Fruit fly (Drosophila melanogaster): ENCODE results near the gene sov.

sov gene

DNA sequence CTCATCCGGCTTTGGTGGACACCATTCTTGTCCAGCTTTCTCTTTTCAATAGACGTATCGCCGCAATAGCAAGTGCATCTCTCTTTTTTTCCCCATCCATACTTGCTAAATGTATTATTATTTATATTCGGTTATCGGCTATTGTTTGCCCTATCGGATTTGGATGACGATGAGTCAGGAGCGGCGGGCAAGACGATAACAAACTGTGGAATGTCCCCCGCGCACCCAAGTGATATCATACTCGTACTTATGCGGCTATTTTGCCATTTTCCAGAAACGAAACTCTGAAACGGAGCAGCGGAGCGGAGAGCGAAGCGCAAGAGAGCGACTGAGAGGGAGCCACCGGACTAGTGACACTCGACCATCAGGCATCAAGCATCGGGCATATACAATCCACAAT lies 49.3 kb downstream of the sov start:
- TF ChIP-seq Trl (optimal IDR thresholded peaks at IDR 0.05): peak; percentile 28 to 41
- TF ChIP-seq Trl (GFP tag; optimal IDR thresholded peaks at IDR 0.05): no peak
- peak; percentile 89 for TF ChIP-seq sug (tag; optimal IDR thresholded peaks at IDR 0.05)
- no peak for TF ChIP-seq gcm (GFP tag; optimal IDR thresholded peaks at IDR 0.05)
- no peak for TF ChIP-seq sens-2 (GFP tag; IDR thresholded peaks at IDR 0.05)
- no peak for TF ChIP-seq chn (GFP tag; optimal IDR thresholded peaks at IDR 0.05)
- TF ChIP-seq Asciz (GFP tag; optimal IDR thresholded peaks at IDR 0.05): no peak
- no peak for TF ChIP-seq dmrt11E (tag; optimal IDR thresholded peaks at IDR 0.05)
- no peak for TF ChIP-seq CG3281 (GFP tag; optimal IDR thresholded peaks at IDR 0.05)
- TF ChIP-seq CG18011 (GFP tag; optimal IDR thresholded peaks at IDR 0.05): no peak
- TF ChIP-seq CG2678 (tag; optimal IDR thresholded peaks at IDR 0.05): no peak
- TF ChIP-seq CG6272 (GFP tag; IDR thresholded peaks at IDR 0.05): no peak
- TF ChIP-seq tap (tag; optimal IDR thresholded peaks at IDR 0.05): no peak
- no peak for TF ChIP-seq CG1529 (GFP tag; optimal IDR thresholded peaks at IDR 0.05)
- TF ChIP-seq sd (tag; optimal IDR thresholded peaks at IDR 0.05): peak; percentile 98
- peak; percentile 50 for TF ChIP-seq kay (GFP tag; optimal IDR thresholded peaks at IDR 0.05)

DNA sequence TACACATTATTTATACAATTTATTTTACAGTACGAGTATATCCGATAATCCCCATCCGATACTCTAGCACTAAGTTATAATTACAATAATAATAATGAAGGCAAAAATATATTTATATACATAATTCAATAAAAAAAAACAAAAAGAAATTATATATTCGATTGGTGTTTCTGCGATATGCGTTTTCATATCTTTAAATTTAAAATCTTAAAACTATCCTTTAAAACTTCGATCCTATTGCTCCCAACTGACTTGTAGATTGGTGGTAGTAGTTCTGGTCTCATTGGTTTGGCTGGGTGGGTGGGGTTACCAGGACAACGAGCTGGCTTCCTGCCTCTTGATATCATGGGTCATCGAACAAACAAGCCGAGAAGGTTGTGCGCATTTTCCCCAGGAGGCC lies 57.6 kb downstream of the sov start, which contains the start of gene iav:
Gene iav (plus strand): TSS at position 301 of the 400 bp plus-strand sequence.
- no peak for TF ChIP-seq insv (GFP tag; optimal IDR thresholded peaks at IDR 0.05)
- no peak for TF ChIP-seq CG17361 (GFP tag; IDR thresholded peaks at IDR 0.05)
- TF ChIP-seq ftz-f1 (GFP tag; optimal IDR thresholded peaks at IDR 0.05): no peak
- no peak for TF ChIP-seq exex (tag; optimal IDR thresholded peaks at IDR 0.05)
- TF ChIP-seq mld (GFP tag; IDR thresholded peaks at IDR 0.05; ENCODE audit: partially characterized antibody): no peak
- no peak for TF ChIP-seq zfh1 (GFP tag; IDR thresholded peaks at IDR 0.05)
- TF ChIP-seq hb (GFP tag; IDR thresholded peaks at IDR 0.05; ENCODE audit: partially characterized antibody): no peak
- no peak for TF ChIP-seq Hmx (GFP tag; optimal IDR thresholded peaks at IDR 0.05)
- no peak for TF ChIP-seq wek (GFP tag; optimal IDR thresholded peaks at IDR 0.05)
- TF ChIP-seq CG32767 (GFP tag; IDR thresholded peaks at IDR 0.05): no peak
